Worm (Caenorhabditis elegans) whole organism, L2 larva: ENCODE data around the gene F38E1.3.
A peak's percentile ranks its signal among the peaks of the same experiment; 100 is the strongest.
"Not testable (repeated sequence)": the region's sequence is repeated elsewhere in the genome, so short reads cannot be mapped to it uniquely, and the experiment has no call there.

Source experiments
- C34F6.9 ChIP-seq: fragments of 150-350 bp; optimal IDR thresholded peaks from 2 replicates; lab custom pipeline; 2014; ENCODE audit warnings: missing biosample characterization, missing genetic modification characterization
- ZK546.5 ChIP-seq: sonication (generic microtip); optimal IDR thresholded peaks from 2 replicates; lab custom pipeline; 2017; ENCODE audit warnings: missing biosample characterization, missing genetic modification characterization
- alr-1 ChIP-seq: fragments of 150-350 bp; optimal IDR thresholded peaks from 2 replicates; lab custom pipeline; 2014; ENCODE audit warnings: missing biosample characterization, missing genetic modification characterization
- aly-2 ChIP-seq: fragments of 150-350 bp; optimal IDR thresholded peaks from 2 replicates; lab custom pipeline; 2014; ENCODE audit warnings: missing biosample characterization, missing genetic modification characterization
- ama-1 ChIP-seq: fragments of 150-350 bp; optimal IDR thresholded peaks from 2 replicates; lab custom pipeline; 2018; ENCODE audit warnings: inconsistent platforms
- blmp-1 ChIP-seq: sonication (generic microtip); optimal IDR thresholded peaks from 2 replicates; lab custom pipeline; 2017; ENCODE audit warnings: missing genetic modification characterization, mild to moderate bottlenecking, missing compliant biosample characterization, antibody characterized with exemption, moderate library complexity; ENCODE audit not compliant: insufficient read depth
- ceh-16 ChIP-seq: fragments of 150-350 bp; optimal IDR thresholded peaks from 2 replicates; lab custom pipeline; 2014; ENCODE audit warnings: missing biosample characterization, missing genetic modification characterization
- crh-2 ChIP-seq: sonication (generic microtip); optimal IDR thresholded peaks from 2 replicates; lab custom pipeline; 2017; ENCODE audit warnings: missing biosample characterization, missing genetic modification characterization
- dmd-4 ChIP-seq: sonication (generic microtip); optimal IDR thresholded peaks from 2 replicates; lab custom pipeline; 2017; ENCODE audit warnings: missing biosample characterization, missing genetic modification characterization
- egl-27 ChIP-seq: sonication (generic microtip); optimal IDR thresholded peaks from 3 replicates; lab custom pipeline; 2017; ENCODE audit warnings: missing biosample characterization, missing genetic modification reagents, missing genetic modification characterization
- elt-1 ChIP-seq: fragments of 150-350 bp; optimal IDR thresholded peaks from 2 replicates; lab custom pipeline; 2014; ENCODE audit warnings: missing biosample characterization, missing genetic modification characterization
- fos-1 ChIP-seq: fragments of 150-350 bp; optimal IDR thresholded peaks from 2 replicates; lab custom pipeline; 2014; ENCODE audit warnings: missing biosample characterization, missing genetic modification characterization
- gmeb-1 ChIP-seq: fragments of 150-350 bp; optimal IDR thresholded peaks from 2 replicates; lab custom pipeline; 2014; ENCODE audit warnings: missing biosample characterization, missing genetic modification characterization
- lin-11 ChIP-seq: fragments of 150-350 bp; sonication (generic microtip); optimal IDR thresholded peaks from 2 replicates; lab custom pipeline; 2014; ENCODE audit warnings: missing biosample characterization, missing genetic modification characterization, inconsistent platforms, mixed read lengths
- lin-13 ChIP-seq: fragments of 150-350 bp; optimal IDR thresholded peaks from 2 replicates; lab custom pipeline; 2014; ENCODE audit warnings: missing biosample characterization, missing genetic modification reagents, missing genetic modification characterization
- mab-5 ChIP-seq: fragments of 150-350 bp; optimal IDR thresholded peaks from 2 replicates; lab custom pipeline; 2014; ENCODE audit warnings: missing biosample characterization, missing genetic modification characterization
- mbf-1 ChIP-seq: sonication (generic microtip); optimal IDR thresholded peaks from 2 replicates; lab custom pipeline; 2017; ENCODE audit warnings: missing biosample characterization, missing genetic modification characterization
- mdl-1 ChIP-seq, 2 experiments: fragments of 150-350 bp in 1 of 2; sonication (generic microtip) in 1 of 2; optimal IDR thresholded peaks; 2 replicates each; lab custom pipeline; 2017; ENCODE audit warnings: missing biosample characterization in 2 of 2, missing genetic modification characterization in 2 of 2
- nhr-10 ChIP-seq: sonication (generic microtip); optimal IDR thresholded peaks from 2 replicates; lab custom pipeline; 2017; ENCODE audit warnings: missing biosample characterization, missing genetic modification characterization
- nhr-11 ChIP-seq: fragments of 150-350 bp; optimal IDR thresholded peaks from 2 replicates; lab custom pipeline; 2014; ENCODE audit warnings: missing biosample characterization, missing genetic modification characterization
- nhr-12 ChIP-seq: fragments of 150-350 bp; optimal IDR thresholded peaks from 2 replicates; lab custom pipeline; 2014; ENCODE audit warnings: missing biosample characterization, missing genetic modification characterization
- nhr-129 ChIP-seq: fragments of 150-350 bp; optimal IDR thresholded peaks from 2 replicates; lab custom pipeline; 2014; ENCODE audit warnings: missing biosample characterization, missing genetic modification characterization
- nhr-21 ChIP-seq: fragments of 150-350 bp; optimal IDR thresholded peaks from 2 replicates; lab custom pipeline; 2014; ENCODE audit warnings: missing biosample characterization, missing genetic modification characterization
- nhr-23 ChIP-seq: fragments of 150-350 bp; optimal IDR thresholded peaks from 2 replicates; lab custom pipeline; 2014; ENCODE audit warnings: missing biosample characterization, missing genetic modification reagents, missing genetic modification characterization
- nhr-25 ChIP-seq: fragments of 150-350 bp; sonication (generic microtip); optimal IDR thresholded peaks from 3 replicates; lab custom pipeline; 2014; ENCODE audit warnings: missing biosample characterization, missing genetic modification characterization
- nhr-77 ChIP-seq: fragments of 150-350 bp; optimal IDR thresholded peaks from 2 replicates; lab custom pipeline; 2014; ENCODE audit warnings: missing biosample characterization, missing genetic modification characterization
- peb-1 ChIP-seq: fragments of 150-350 bp; optimal IDR thresholded peaks from 2 replicates; lab custom pipeline; 2014; ENCODE audit warnings: missing biosample characterization, missing genetic modification characterization
- sem-4 ChIP-seq: fragments of 150-350 bp; optimal IDR thresholded peaks from 2 replicates; lab custom pipeline; 2014; ENCODE audit warnings: missing biosample characterization, missing genetic modification reagents, missing genetic modification characterization
- skn-1 ChIP-seq: sonication (generic microtip); optimal IDR thresholded peaks from 2 replicates; lab custom pipeline; 2017; ENCODE audit warnings: missing biosample characterization, missing genetic modification characterization
- sma-3 ChIP-seq: sonication (generic microtip); optimal IDR thresholded peaks from 2 replicates; lab custom pipeline; 2016; ENCODE audit warnings: missing genetic modification reagents, missing genetic modification characterization, missing compliant biosample characterization
- sma-9 ChIP-seq, 2 experiments: fragments of 150-350 bp in 1 of 2; sonication (generic microtip) in 1 of 2; optimal IDR thresholded peaks; 2 replicates each; lab custom pipeline; 2014 to 2016; ENCODE audit warnings: missing genetic modification characterization in 2 of 2, mild to moderate bottlenecking in 1 of 2, missing biosample characterization in 1 of 2, missing compliant biosample characterization in 1 of 2, missing genetic modification reagents in 1 of 2, moderate library complexity in 1 of 2
- snpc-4 ChIP-seq: fragments of 150-350 bp; optimal IDR thresholded peaks from 2 replicates; lab custom pipeline; 2014; ENCODE audit warnings: missing biosample characterization, missing genetic modification characterization
- unc-39 ChIP-seq: fragments of 150-350 bp; optimal IDR thresholded peaks from 2 replicates; lab custom pipeline; 2014; ENCODE audit warnings: missing biosample characterization, missing genetic modification characterization
- unc-55 ChIP-seq: fragments of 150-350 bp; sonication (generic microtip); optimal IDR thresholded peaks from 3 replicates; lab custom pipeline; 2014; ENCODE audit warnings: missing biosample characterization, missing genetic modification reagents, missing genetic modification characterization
- unc-62 ChIP-seq: fragments of 150-350 bp; optimal IDR thresholded peaks from 2 replicates; lab custom pipeline; 2014; ENCODE audit warnings: missing biosample characterization, missing genetic modification reagents, missing genetic modification characterization
- zag-1 ChIP-seq: fragments of 150-350 bp; optimal IDR thresholded peaks from 2 replicates; lab custom pipeline; 2014; ENCODE audit warnings: missing biosample characterization, missing genetic modification characterization
- ztf-1 ChIP-seq: fragments of 200-800 bp; sonication (Bioruptor generic); conservative IDR thresholded peaks from 2 replicates; pipeline ENCODE4 v1.3.6; 2022; ENCODE audit warnings: missing genetic modification characterization, missing compliant biosample characterization
- ztf-11 ChIP-seq: sonication (generic microtip); optimal IDR thresholded peaks from 2 replicates; lab custom pipeline; 2017; ENCODE audit warnings: missing biosample characterization, missing genetic modification characterization

F38E1.3 gene

ce11 chrV:8375849-8376248 lies at the start of gene F38E1.3:
F38E1.3 (plus strand) TSS chrV:8376149.
- TF ChIP-seq sma-3 (GFP tag; lab: Kevin White, UChicago) (no peak), mdl-1 (tag; optimal IDR thresholded peaks at IDR 0.05; lab: Kevin White, UChicago) (no peak), ZK546.5 (tag; lab: Kevin White, UChicago) (no peak), dmd-4 (tag; lab: Kevin White, UChicago) (no peak), lin-13 (GFP tag; lab: Kevin White, UChicago) (no peak), mbf-1 (no peak), mab-5 (tag; lab: Kevin White, UChicago) (no peak), unc-55 (GFP tag; lab: Kevin White, UChicago) (no peak), nhr-11 (tag; lab: Kevin White, UChicago) (no peak), egl-27 (tag; lab: Kevin White, UChicago) (no peak), sem-4 (no peak)

- no peak for TF ChIP-seq peb-1 (tag; lab: Kevin White, UChicago)
- no peak for TF ChIP-seq lin-11
- no peak for TF ChIP-seq sma-9 (GFP tag; optimal IDR thresholded peaks at IDR 0.05; lab: Kevin White, UChicago)
- no peak for TF ChIP-seq sma-9 (tag; optimal IDR thresholded peaks at IDR 0.05; lab: Kevin White, UChicago)
- TF ChIP-seq dmd-4 (tag; lab: Kevin White, UChicago) = no peak
- no peak for TF ChIP-seq elt-1 (tag; lab: Kevin White, UChicago)
- no peak for TF ChIP-seq ztf-1 (GFP tag; lab: Robert Waterston, UW)
- no peak for TF ChIP-seq nhr-10 (tag; lab: Kevin White, UChicago)
- TF ChIP-seq nhr-11 (tag; lab: Kevin White, UChicago) = no peak
- TF ChIP-seq ZK546.5 (tag; lab: Kevin White, UChicago) = no peak
- TF ChIP-seq fos-1 (tag; lab: Kevin White, UChicago) = no peak
- no peak for TF ChIP-seq unc-39 (tag; lab: Kevin White, UChicago)
Measured at ce11 chrV:8327080-8327479, 48.9 kb upstream of the F38E1.3 start.

- no peak for TF ChIP-seq nhr-77
Measured at ce11 chrV:8334360-8334759, 41.6 kb upstream of the F38E1.3 start, which contains the start of gene tmd-2. tmd-2 (plus strand) TSS chrV:8334660.

ce11 chrV:8335620-8336019 lies 40.3 kb upstream of the F38E1.3 start:
- TF ChIP-seq blmp-1 (tag; lab: Kevin White, UChicago) (peak; percentile 31), nhr-129 (tag; lab: Kevin White, UChicago) (peak; percentile 20), unc-39 (tag; lab: Kevin White, UChicago) (no peak), ztf-11 (tag; lab: Kevin White, UChicago) (no peak), C34F6.9 (peak; percentile 31), sma-9 (GFP tag; optimal IDR thresholded peaks at IDR 0.05; lab: Kevin White, UChicago) (peak; percentile 23), sma-9 (tag; optimal IDR thresholded peaks at IDR 0.05; lab: Kevin White, UChicago) (no peak), nhr-77 (no peak)

- not testable (repeated sequence) for TF ChIP-seq elt-1, snpc-4, nhr-12 (tag; lab: Kevin White, UChicago)
Measured at ce11 chrV:8340924-8341323, 35.0 kb upstream of the F38E1.3 start, which contains the start of gene C08D8.7. C08D8.7 (plus strand) TSS chrV:8341224.

ce11 chrV:8342416-8342815 lies 33.5 kb upstream of the F38E1.3 start:
- TF ChIP-seq nhr-25 (no peak), aly-2 (no peak), sem-4 (no peak), ceh-16 (tag; lab: Kevin White, UChicago) (no peak), skn-1 (no peak), ama-1 (lab: Kevin White, UChicago) (no peak), nhr-23 (tag; lab: Kevin White, UChicago) (no peak), unc-62 (GFP tag; lab: Kevin White, UChicago) (no peak), nhr-21 (tag; lab: Kevin White, UChicago) (no peak), zag-1 (no peak), alr-1 (tag; lab: Kevin White, UChicago) (no peak), crh-2 (tag; lab: Kevin White, UChicago) (no peak), nhr-129 (tag; lab: Kevin White, UChicago) (no peak), mbf-1 (no peak), gmeb-1 (tag; lab: Kevin White, UChicago) (no peak), sma-3 (GFP tag; lab: Kevin White, UChicago) (no peak), snpc-4 (tag; lab: Kevin White, UChicago) (no peak)
- TF ChIP-seq, all 48 proteins: peak for 0
